Fruit fly (Drosophila melanogaster) whole organism: ENCODE results near the gene vri.

ENCODE experiments used
- CG8478 ChIP-seq: fragments of >200 bp; optimal IDR thresholded peaks from 2 replicates; lab custom pipeline; 2018; ENCODE audit warnings: inconsistent platforms
- Dll ChIP-seq: fragments of >200 bp; optimal IDR thresholded peaks from 2 replicates; lab custom pipeline; 2017
- EcR ChIP-seq, 2 experiments: fragments of >200 bp; optimal IDR thresholded peaks; 2 replicates each; lab custom pipeline; 2017; ENCODE audit warnings: missing biosample characterization in 2 of 2, missing genetic modification characterization in 2 of 2, missing genetic modification reagents in 2 of 2
- pan ChIP-seq: fragments of >200 bp; optimal IDR thresholded peaks from 2 replicates; lab custom pipeline; 2017
- psq ChIP-seq: fragments of >200 bp; optimal IDR thresholded peaks from 2 replicates; lab custom pipeline; 2017
- usp ChIP-seq: fragments of >200 bp; optimal IDR thresholded peaks from 2 replicates; lab custom pipeline; 2017; ENCODE audit warnings: missing biosample characterization, missing genetic modification characterization, mixed read lengths

vri gene

DNA sequence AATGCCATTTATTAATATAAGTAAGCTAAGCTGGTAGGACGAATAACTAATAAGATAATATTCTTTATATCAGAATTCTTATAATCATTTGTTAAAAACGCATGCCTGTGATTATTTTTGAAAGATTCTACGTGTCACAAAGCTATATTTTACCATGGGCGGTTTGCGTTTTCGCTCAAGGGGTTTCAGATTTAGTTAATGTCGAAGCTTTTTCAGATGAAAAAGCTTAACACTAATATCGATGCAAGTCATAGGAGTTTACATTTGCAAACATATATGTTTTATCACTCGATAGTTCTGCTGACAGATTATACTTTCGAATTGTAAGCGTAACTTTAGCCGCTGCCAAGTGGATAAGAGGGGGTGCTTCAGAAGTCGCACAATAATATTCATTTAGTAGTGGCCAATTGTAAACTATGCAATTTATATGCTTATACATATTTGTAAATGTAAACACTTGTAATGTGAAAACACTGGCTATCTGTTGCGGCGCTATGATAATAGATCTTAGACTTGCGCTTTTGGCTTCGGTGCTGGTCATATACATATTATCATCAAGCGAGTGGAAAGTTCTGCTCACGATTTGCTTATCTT lies 52.4 kb downstream of the vri start:
- TF ChIP-seq Dll (lab: Kevin White, UChicago), result no peak
- TF ChIP-seq EcR (GFP tag; optimal IDR thresholded peaks at IDR 0.05; lab: Kevin White, UChicago), result no peak
- no peak for TF ChIP-seq CG8478
- TF ChIP-seq pan (lab: Kevin White, UChicago), result no peak
- no peak for TF ChIP-seq psq (lab: Kevin White, UChicago)
- no peak for TF ChIP-seq usp (GFP tag; lab: Kevin White, UChicago)

DNA sequence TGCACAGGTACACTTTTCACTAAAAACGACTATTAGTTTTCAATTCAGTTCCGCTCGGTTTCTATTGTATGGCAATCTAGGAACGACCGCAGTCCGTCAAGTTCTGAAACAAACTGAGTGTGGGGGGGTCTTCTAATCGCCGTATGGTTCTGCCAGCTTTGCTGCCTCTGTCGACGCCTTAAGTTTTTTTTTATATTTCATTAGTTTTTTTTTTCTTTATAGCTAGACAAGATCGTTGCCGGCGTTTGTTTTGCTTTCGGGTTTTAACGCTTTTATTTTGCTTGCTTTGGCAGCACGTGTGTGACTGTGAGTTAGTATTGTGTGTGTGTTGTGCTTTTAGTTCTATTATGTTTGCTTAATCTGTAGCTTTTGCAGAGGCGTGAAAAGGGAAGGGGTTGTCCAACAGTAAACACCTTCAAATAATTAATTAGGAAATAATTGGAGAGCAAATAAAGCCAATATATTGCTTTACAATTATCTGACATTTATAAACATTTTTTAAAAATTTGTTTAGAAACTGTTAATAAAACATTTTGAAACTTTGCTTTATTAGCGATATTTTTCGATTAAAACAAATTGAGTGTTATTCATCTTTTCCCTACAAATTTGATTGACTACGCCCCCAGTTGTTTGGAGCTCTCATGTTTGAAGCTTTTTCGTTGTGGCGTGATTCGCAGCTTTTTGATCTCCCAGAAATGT lies 53.5 kb downstream of the vri start, which contains the start of gene Acsf2:
Acsf2 (minus strand) TSS at position 116 of the 699 bp plus-strand sequence.
- TF ChIP-seq EcR (GFP tag; optimal IDR thresholded peaks at IDR 0.05; lab: Kevin White, UChicago), result no peak
- no peak for TF ChIP-seq psq (lab: Kevin White, UChicago)
- TF ChIP-seq usp (GFP tag; lab: Kevin White, UChicago), result no peak
- no peak for TF ChIP-seq pan (lab: Kevin White, UChicago)
- no peak for TF ChIP-seq Dll (lab: Kevin White, UChicago)
- TF ChIP-seq CG8478, result no peak

dm6 chr2L:5345900-5346299 lies 57.2 kb downstream of the vri start, which contains the start of gene nompC:
Gene nompC, plus strand, starts transcription at chr2L:5346200.
- TF ChIP-seq pan (lab: Kevin White, UChicago), result no peak
- no peak for TF ChIP-seq EcR (GFP tag; optimal IDR thresholded peaks at IDR 0.05; lab: Kevin White, UChicago)
- no peak for TF ChIP-seq CG8478
- no peak for TF ChIP-seq psq (lab: Kevin White, UChicago)
- no peak for TF ChIP-seq usp (GFP tag; lab: Kevin White, UChicago)
- no peak for TF ChIP-seq Dll (lab: Kevin White, UChicago)

DNA sequence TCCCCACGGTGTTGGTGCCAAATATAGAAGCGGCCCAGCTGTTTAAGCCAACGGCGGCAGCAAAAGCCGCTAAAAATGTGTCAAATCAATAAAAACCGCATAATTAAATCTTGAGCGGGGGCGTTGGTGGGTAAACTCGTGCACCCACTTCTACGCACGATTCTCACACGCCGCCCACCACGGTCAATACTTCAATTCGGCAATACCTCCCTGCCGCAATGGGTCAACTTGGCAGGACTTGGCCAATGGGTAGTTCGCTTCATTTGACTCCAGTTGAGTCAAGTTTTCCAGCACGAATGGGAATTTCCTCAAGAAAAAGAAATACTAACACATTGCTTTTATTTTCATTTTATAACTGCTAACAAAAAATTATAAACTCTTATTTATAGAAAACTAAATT lies 59.8 kb downstream of the vri start:
- no peak for TF ChIP-seq pan (lab: Kevin White, UChicago)
- TF ChIP-seq CG8478, result no peak
- TF ChIP-seq usp (GFP tag; lab: Kevin White, UChicago), result no peak
- no peak for TF ChIP-seq EcR (GFP tag; optimal IDR thresholded peaks at IDR 0.05; lab: Kevin White, UChicago)
- no peak for TF ChIP-seq Dll (lab: Kevin White, UChicago)
- TF ChIP-seq psq (lab: Kevin White, UChicago), result no peak

DNA sequence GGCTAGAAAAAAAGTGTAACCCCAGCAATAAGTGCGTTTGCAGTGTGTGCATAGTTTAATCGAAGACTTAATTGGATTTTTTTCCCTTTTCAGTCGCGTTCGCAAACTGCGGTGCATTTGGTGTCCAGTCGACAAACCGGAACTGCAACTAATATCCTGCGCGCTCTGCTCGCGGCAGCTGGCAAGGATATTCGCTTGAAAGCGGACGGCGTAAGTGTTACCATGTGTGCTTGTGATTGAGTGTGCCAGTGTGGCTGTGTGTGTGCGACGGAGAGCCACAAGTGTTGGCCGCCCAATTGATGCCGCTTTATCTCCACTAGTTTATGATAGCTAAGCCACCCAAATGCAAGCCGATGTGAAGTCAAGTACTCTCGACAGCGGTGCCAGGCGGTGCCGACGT lies 64.7 kb downstream of the vri start:
- TF ChIP-seq Dll (lab: Kevin White, UChicago) (no peak), CG8478 (no peak), EcR (GFP tag; optimal IDR thresholded peaks at IDR 0.05; lab: Kevin White, UChicago) (no peak)
